Fruit fly (Drosophila melanogaster) Kc167 (cell line): ENCODE results near the gene NimA.

Experiments used
- Myc ChIP-seq: fragments of >200 bp; optimal IDR thresholded peaks from 2 replicates; lab custom pipeline; 2017; ENCODE audit warnings: missing external identifiers
- Sin3A ChIP-seq: fragments of >200 bp; optimal IDR thresholded peaks from 2 replicates; lab custom pipeline; 2018; ENCODE audit warnings: missing external identifiers
- h ChIP-seq: fragments of >200 bp; optimal IDR thresholded peaks from 3 replicates; lab custom pipeline; 2018; ENCODE audit warnings: missing external identifiers
- insv ChIP-seq: fragments of >200 bp; optimal IDR thresholded peaks from 3 replicates; lab custom pipeline; 2018; ENCODE audit warnings: missing external identifiers
- psq ChIP-seq: fragments of >200 bp; optimal IDR thresholded peaks from 2 replicates; lab custom pipeline; 2017; ENCODE audit warnings: missing external identifiers
- ttk ChIP-seq: sonication (Bioruptor generic); optimal IDR thresholded peaks from 2 replicates; lab custom pipeline; 2017; ENCODE audit warnings: missing external identifiers

DNA sequence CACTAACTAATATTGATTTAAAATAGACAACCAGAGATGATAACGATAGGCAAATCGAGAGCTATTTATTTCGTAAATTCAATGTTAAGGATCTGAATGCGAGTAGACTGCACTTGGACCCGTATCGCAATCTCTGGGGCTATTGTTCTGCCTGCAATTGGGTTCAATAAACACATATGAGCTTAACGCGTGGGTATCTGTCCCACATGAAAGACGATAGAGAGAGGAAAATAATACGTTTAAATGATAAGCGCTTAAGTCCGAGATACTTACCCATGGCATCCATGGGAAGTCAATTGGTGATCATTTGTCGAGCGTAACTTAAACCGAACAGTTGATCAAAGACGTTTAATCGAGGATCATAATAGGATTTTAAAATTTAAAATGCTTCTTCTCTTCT is 22.5 kb downstream of the NimA start, which contains the start of gene NimC2:
- TF ChIP-seq Sin3A (lab: Kevin White, UChicago) (no peak), h (lab: Kevin White, UChicago) (no peak), Myc (lab: Kevin White, UChicago) (no peak), insv (lab: Kevin White, UChicago) (no peak), psq (lab: Kevin White, UChicago) (no peak), ttk (no peak)
